Worm (Caenorhabditis elegans) whole organism, midembryonic: ENCODE data around the gene T01E8.1.

ENCODE experiments used
- flt-1 ChIP-seq: fragments of 200-800 bp; sonication (Bioruptor generic); IDR thresholded peaks from 2 replicates; pipeline ENCODE4 v1.3.6; 2022; ENCODE audit warnings: missing genetic modification characterization, missing compliant biosample characterization
- klf-2 ChIP-seq: fragments of 200-800 bp; sonication (Bioruptor generic); conservative IDR thresholded peaks from 2 replicates; pipeline ENCODE4 v1.3.6; 2022; ENCODE audit warnings: missing genetic modification reagents, missing genetic modification characterization, missing compliant biosample characterization
- ztf-29 ChIP-seq: fragments of 200-800 bp; sonication (Bioruptor generic); IDR thresholded peaks from 2 replicates; pipeline ENCODE4 v1.3.6; 2022; ENCODE audit warnings: missing genetic modification reagents, missing genetic modification characterization, missing compliant biosample characterization

ce11 chrII:10172436-10172973 lies 34.0 kb upstream of the T01E8.1 start, which contains the start of gene wbp-11:
- TF ChIP-seq ztf-29 (GFP tag; lab: Robert Waterston, UW) (no peak), klf-2 (no peak), flt-1 (GFP tag; lab: Robert Waterston, UW) (no peak)
